Worm (Caenorhabditis elegans) whole organism, L4 larva: ENCODE results near the gene clh-6.

ENCODE experiments used
- F26F4.8 ChIP-seq: fragments of 200-800 bp; sonication (Bioruptor generic); conservative IDR thresholded peaks from 2 replicates; pipeline ENCODE4 v1.3.6; 2022; ENCODE audit warnings: missing genetic modification characterization, missing compliant biosample characterization
- F49E8.2 ChIP-seq: sonication (generic microtip); optimal IDR thresholded peaks from 2 replicates; lab custom pipeline; 2016; ENCODE audit warnings: missing compliant biosample characterization, mild to moderate bottlenecking, missing genetic modification characterization, borderline replicate concordance
- T26A8.4 ChIP-seq: fragments of 200-800 bp; sonication (Bioruptor generic); IDR thresholded peaks from 2 replicates; pipeline ENCODE4 v1.3.6; 2022; ENCODE audit warnings: missing genetic modification characterization, missing compliant biosample characterization
- Y105C5A.15 ChIP-seq: fragments of 200-800 bp; sonication (Bioruptor generic); IDR thresholded peaks from 2 replicates; pipeline ENCODE4 v1.3.6; 2022; ENCODE audit warnings: missing genetic modification characterization, missing compliant biosample characterization
- Y48G9A.11 ChIP-seq: fragments of 200-800 bp; sonication (Bioruptor generic); IDR thresholded peaks from 2 replicates; pipeline ENCODE4 v1.3.6; 2022; ENCODE audit warnings: missing genetic modification reagents, missing genetic modification characterization, missing compliant biosample characterization
- Y5F2A.4 ChIP-seq: fragments of 200-800 bp; sonication (Bioruptor generic); optimal IDR thresholded peaks from 2 replicates; lab custom pipeline; 2018; ENCODE audit warnings: mild to moderate bottlenecking, missing genetic modification characterization, missing compliant biosample characterization
- ZK546.5 ChIP-seq, 2 experiments: sonication (generic microtip); optimal IDR thresholded peaks; 2 replicates each; lab custom pipeline; 2017; ENCODE audit warnings: missing biosample characterization in 2 of 2, missing genetic modification characterization in 2 of 2
- aha-1 ChIP-seq: fragments of 150-350 bp; peaks from one replicate; lab custom pipeline; 2014; ENCODE audit warnings: missing biosample characterization, missing genetic modification characterization
- ceh-20 ChIP-seq: fragments of 200-800 bp; sonication (Bioruptor generic); IDR thresholded peaks from 2 replicates; pipeline ENCODE4 v1.3.6; 2022; ENCODE audit warnings: missing genetic modification reagents, missing genetic modification characterization, missing compliant biosample characterization
- ceh-32 ChIP-seq: sonication (generic microtip); optimal IDR thresholded peaks from 2 replicates; lab custom pipeline; 2016; ENCODE audit warnings: mild to moderate bottlenecking, missing genetic modification characterization, missing compliant biosample characterization; ENCODE audit not compliant: poor library complexity
- ceh-82 ChIP-seq: sonication (generic microtip); optimal IDR thresholded peaks from 2 replicates; lab custom pipeline; 2017; ENCODE audit warnings: missing biosample characterization, missing genetic modification characterization
- ctbp-1 ChIP-seq: fragments of 200-800 bp; sonication (Bioruptor generic); IDR thresholded peaks from 2 replicates; pipeline ENCODE4 v1.3.6; 2022; ENCODE audit warnings: missing genetic modification reagents, missing genetic modification characterization, missing compliant biosample characterization
- daf-12 ChIP-seq: fragments of 150-350 bp; optimal IDR thresholded peaks from 2 replicates; lab custom pipeline; 2014; ENCODE audit warnings: missing biosample characterization, missing genetic modification reagents, missing genetic modification characterization
- daf-16 ChIP-seq, 3 experiments: sonication (generic microtip); optimal IDR thresholded peaks; 2 replicates each; lab custom pipeline; 2016 to 2017; ENCODE audit warnings: missing genetic modification characterization in 3 of 3, missing genetic modification reagents in 3 of 3, mild to moderate bottlenecking in 2 of 3, missing compliant biosample characterization in 2 of 3, missing biosample characterization in 1 of 3, moderate library complexity in 1 of 3
- daf-19 ChIP-seq: fragments of 200-800 bp; sonication (Bioruptor generic); conservative IDR thresholded peaks from 2 replicates; pipeline ENCODE4 v1.3.6; 2022; ENCODE audit warnings: missing genetic modification characterization, missing compliant biosample characterization
- daf-8 ChIP-seq: fragments of 200-800 bp; sonication (Bioruptor generic); IDR thresholded peaks from 2 replicates; pipeline ENCODE4 v1.3.6; 2022; ENCODE audit warnings: missing genetic modification characterization, missing compliant biosample characterization
- dmd-6 ChIP-seq: fragments of 200-800 bp; sonication (Bioruptor generic); IDR thresholded peaks from 2 replicates; pipeline ENCODE4 v1.3.6; 2022; ENCODE audit warnings: missing genetic modification reagents, missing genetic modification characterization, missing compliant biosample characterization
- dmd-9 ChIP-seq: fragments of 200-800 bp; sonication (Bioruptor generic); IDR thresholded peaks from 2 replicates; pipeline ENCODE4 v1.3.6; 2022; ENCODE audit warnings: missing genetic modification reagents, missing genetic modification characterization, missing compliant biosample characterization
- duxl-1 ChIP-seq: sonication (generic microtip); optimal IDR thresholded peaks from 2 replicates; lab custom pipeline; 2016; ENCODE audit warnings: mild to moderate bottlenecking, missing genetic modification characterization, moderate library complexity, missing compliant biosample characterization; ENCODE audit not compliant: poor library complexity
- dve-1 ChIP-seq: sonication (generic microtip); optimal IDR thresholded peaks from 2 replicates; lab custom pipeline; 2017; ENCODE audit warnings: antibody characterized with exemption, mild to moderate bottlenecking, missing genetic modification characterization, missing compliant biosample characterization; ENCODE audit not compliant: insufficient read depth
- egl-27 ChIP-seq: sonication (generic microtip); optimal IDR thresholded peaks from 3 replicates; lab custom pipeline; 2017; ENCODE audit warnings: missing biosample characterization, missing genetic modification reagents, missing genetic modification characterization
- hlh-11 ChIP-seq: fragments of 200-800 bp; sonication (Bioruptor generic); optimal IDR thresholded peaks from 2 replicates; lab custom pipeline; 2018; ENCODE audit warnings: mild to moderate bottlenecking, missing genetic modification characterization, missing compliant biosample characterization
- hlh-30 ChIP-seq: sonication (generic microtip); optimal IDR thresholded peaks from 2 replicates; lab custom pipeline; 2017; ENCODE audit warnings: antibody characterized with exemption, mild to moderate bottlenecking, missing genetic modification characterization, missing compliant biosample characterization; ENCODE audit not compliant: insufficient read depth
- lim-7 ChIP-seq: fragments of 200-800 bp; sonication (Bioruptor generic); IDR thresholded peaks from 2 replicates; pipeline ENCODE4 v1.3.6; 2022; ENCODE audit warnings: missing genetic modification characterization, missing compliant biosample characterization
- lin-1 ChIP-seq: fragments of 200-800 bp; sonication (Bioruptor generic); IDR thresholded peaks from 2 replicates; pipeline ENCODE4 v1.3.6; 2022; ENCODE audit warnings: missing genetic modification reagents, missing genetic modification characterization, missing compliant biosample characterization
- lin-15B ChIP-seq: fragments of 150-350 bp; sonication (generic microtip); optimal IDR thresholded peaks from 3 replicates; lab custom pipeline; 2014; ENCODE audit warnings: missing biosample characterization, missing genetic modification characterization
- lin-38 ChIP-seq: fragments of 200-800 bp; sonication (Bioruptor generic); IDR thresholded peaks from 2 replicates; pipeline ENCODE4 v1.3.6; 2022; ENCODE audit warnings: missing genetic modification reagents, missing genetic modification characterization, missing compliant biosample characterization
- madf-5 ChIP-seq, 2 experiments: fragments of 200-800 bp; sonication (Bioruptor generic); IDR thresholded peaks; 2 replicates each; pipeline ENCODE4 v1.3.6; 2022; ENCODE audit warnings: missing compliant biosample characterization in 2 of 2, missing genetic modification characterization in 2 of 2
- madf-9 ChIP-seq: fragments of 200-800 bp; sonication (Bioruptor generic); conservative IDR thresholded peaks from 2 replicates; pipeline ENCODE4 v1.3.6; 2022; ENCODE audit warnings: missing genetic modification reagents, missing genetic modification characterization, missing compliant biosample characterization
- mdl-1 ChIP-seq, 2 experiments: fragments of 150-350 bp in 1 of 2; sonication (generic microtip) in 1 of 2; optimal IDR thresholded peaks; 2 replicates each; lab custom pipeline; 2014 to 2017; ENCODE audit warnings: missing biosample characterization in 2 of 2, missing genetic modification characterization in 2 of 2
- mxl-2 ChIP-seq: fragments of 200-800 bp; sonication (Bioruptor generic); conservative IDR thresholded peaks from 2 replicates; pipeline ENCODE4 v1.3.6; 2022; ENCODE audit warnings: missing genetic modification reagents, missing genetic modification characterization, missing compliant biosample characterization
- nhr-102 ChIP-seq: sonication (generic microtip); optimal IDR thresholded peaks from 2 replicates; lab custom pipeline; 2016; ENCODE audit warnings: mild to moderate bottlenecking, missing genetic modification characterization, moderate library complexity, missing compliant biosample characterization
- nhr-25 ChIP-seq: sonication (generic microtip); optimal IDR thresholded peaks from 2 replicates; lab custom pipeline; 2017; ENCODE audit warnings: missing genetic modification characterization, mild to moderate bottlenecking, missing compliant biosample characterization, antibody characterized with exemption, moderate library complexity, borderline replicate concordance; ENCODE audit not compliant: insufficient read depth
- nhr-28 ChIP-seq: fragments of 150-350 bp; optimal IDR thresholded peaks from 2 replicates; lab custom pipeline; 2014; ENCODE audit warnings: missing biosample characterization, missing genetic modification characterization
- nhr-41 ChIP-seq: fragments of 200-800 bp; sonication (Bioruptor generic); IDR thresholded peaks from 2 replicates; pipeline ENCODE4 v1.3.6; 2022; ENCODE audit warnings: missing genetic modification reagents, missing genetic modification characterization, missing compliant biosample characterization
- nhr-48 ChIP-seq: sonication (generic microtip); optimal IDR thresholded peaks from 2 replicates; lab custom pipeline; 2016; ENCODE audit warnings: mild to moderate bottlenecking, missing genetic modification characterization, missing compliant biosample characterization
- nhr-77 ChIP-seq: fragments of 150-350 bp; optimal IDR thresholded peaks from 2 replicates; lab custom pipeline; 2014; ENCODE audit warnings: missing biosample characterization, missing genetic modification characterization
- pqm-1 ChIP-seq: sonication (generic microtip); optimal IDR thresholded peaks from 2 replicates; lab custom pipeline; 2017; ENCODE audit warnings: missing biosample characterization, missing genetic modification characterization
- saeg-2 ChIP-seq: fragments of 200-800 bp; sonication (Bioruptor generic); IDR thresholded peaks from 2 replicates; pipeline ENCODE4 v1.3.6; 2022; ENCODE audit warnings: missing genetic modification reagents, missing genetic modification characterization, missing compliant biosample characterization
- skn-1 ChIP-seq: fragments of 150-350 bp; optimal IDR thresholded peaks from 2 replicates; lab custom pipeline; 2014; ENCODE audit warnings: missing biosample characterization, missing genetic modification characterization
- snpc-1.2 ChIP-seq: fragments of 200-800 bp; sonication (Bioruptor generic); IDR thresholded peaks from 2 replicates; pipeline ENCODE4 v1.3.6; 2022; ENCODE audit warnings: missing genetic modification reagents, missing genetic modification characterization, missing compliant biosample characterization
- tra-1 ChIP-seq: fragments of 200-800 bp; sonication (Bioruptor generic); IDR thresholded peaks from 2 replicates; pipeline ENCODE4 v1.3.6; 2022; ENCODE audit warnings: missing genetic modification reagents, missing genetic modification characterization, missing compliant biosample characterization
- unc-130 ChIP-seq: sonication (generic microtip); optimal IDR thresholded peaks from 2 replicates; lab custom pipeline; 2016; ENCODE audit warnings: missing genetic modification reagents, missing genetic modification characterization, missing compliant biosample characterization
- unc-62 ChIP-seq, 3 experiments: fragments of 150-350 bp in 1 of 3; sonication (generic microtip); optimal IDR thresholded peaks in 2 of 3; peaks in 1 of 3; 1 replicate in 1 of 3; 2 replicates in 2 of 3; lab custom pipeline; 2014 to 2017; ENCODE audit warnings: missing biosample characterization in 3 of 3, missing genetic modification characterization in 3 of 3, missing genetic modification reagents in 3 of 3, missing genotype in 1 of 3
- vab-7 ChIP-seq: fragments of 200-800 bp; sonication (Bioruptor generic); IDR thresholded peaks from 2 replicates; pipeline ENCODE4 v1.3.6; 2022; ENCODE audit warnings: missing genetic modification reagents, missing genetic modification characterization, missing compliant biosample characterization
- zfp-2 ChIP-seq: sonication (generic microtip); optimal IDR thresholded peaks from 2 replicates; lab custom pipeline; 2016; ENCODE audit warnings: mild to moderate bottlenecking, missing genetic modification characterization, missing compliant biosample characterization

clh-6 gene

ce11 chrV:12075983-12076382, 12.8 kb upstream of the clh-6 start:
- TF ChIP-seq pqm-1 (tag; lab: Kevin White, UChicago): peak; percentile 60
- TF ChIP-seq nhr-41: no peak
- no peak for TF ChIP-seq daf-12 (tag; lab: Kevin White, UChicago)
- TF ChIP-seq daf-16 (GFP tag; optimal IDR thresholded peaks at IDR 0.05; lab: Kevin White, UChicago): no peak
- TF ChIP-seq daf-16 (tag; optimal IDR thresholded peaks at IDR 0.05; lab: Kevin White, UChicago): peak; percentile 73
- TF ChIP-seq saeg-2: no peak
- TF ChIP-seq nhr-28 (tag; lab: Kevin White, UChicago): peak; percentile 67
- TF ChIP-seq ZK546.5 (tag; optimal IDR thresholded peaks at IDR 0.05; lab: Kevin White, UChicago): no peak
- TF ChIP-seq lin-1 (GFP tag; lab: Robert Waterston, UW): no peak
- peak; percentile 41 for TF ChIP-seq nhr-77 (tag; lab: Kevin White, UChicago)
- TF ChIP-seq dmd-6 (GFP tag; lab: Robert Waterston, UW): peak; percentile 51
- no peak for TF ChIP-seq ceh-32
- TF ChIP-seq dve-1: peak; percentile 26

ce11 chrV:12074886-12075285, 11.7 kb upstream of the clh-6 start, which contains the start of gene R07B7.6:
Gene R07B7.6 (minus strand): TSS chrV:12074986.
- TF ChIP-seq ceh-82: no peak

ce11 chrV:12071483-12071882, 8.3 kb upstream of the clh-6 start:
- no peak for TF ChIP-seq mxl-2 (GFP tag; lab: Robert Waterston, UW)
- no peak for TF ChIP-seq unc-130 (GFP tag; lab: Kevin White, UChicago)
- no peak for TF ChIP-seq daf-19 (GFP tag; lab: Robert Waterston, UW)
- no peak for TF ChIP-seq Y48G9A.11 (GFP tag; lab: Robert Waterston, UW)
- TF ChIP-seq nhr-25 (tag; lab: Kevin White, UChicago): peak; percentile 65
- TF ChIP-seq F49E8.2: no peak
- TF ChIP-seq tra-1: no peak
- TF ChIP-seq egl-27 (tag; lab: Kevin White, UChicago): no peak
- TF ChIP-seq T26A8.4 (GFP tag; lab: Robert Waterston, UW): no peak
- TF ChIP-seq dmd-6 (GFP tag; lab: Robert Waterston, UW): peak; percentile 32; the same call in 1 of the 2 replicates
- TF ChIP-seq ctbp-1 (GFP tag; lab: Robert Waterston, UW): no peak
- no peak for TF ChIP-seq lin-38 (GFP tag; lab: Robert Waterston, UW)
- TF ChIP-seq nhr-48 (tag; lab: Kevin White, UChicago): no peak
- TF ChIP-seq vab-7 (GFP tag; lab: Robert Waterston, UW): no peak
- TF ChIP-seq nhr-41: no peak
- no peak for TF ChIP-seq zfp-2 (tag; lab: Kevin White, UChicago)
- no peak for TF ChIP-seq ceh-20 (GFP tag; lab: Robert Waterston, UW)
- no peak for TF ChIP-seq madf-5 (GFP tag; IDR thresholded peaks at IDR 0.05; lab: Robert Waterston, UW)
- no peak for TF ChIP-seq daf-8 (GFP tag; lab: Robert Waterston, UW)
- peak; percentile 46 for TF ChIP-seq aha-1 (tag; lab: Kevin White, UChicago)
- no peak for TF ChIP-seq F26F4.8 (GFP tag; lab: Robert Waterston, UW)
- TF ChIP-seq duxl-1 (tag; lab: Kevin White, UChicago): no peak
- TF ChIP-seq lim-7 (GFP tag; lab: Robert Waterston, UW): no peak
- no peak for TF ChIP-seq snpc-1.2 (GFP tag; lab: Robert Waterston, UW)
- TF ChIP-seq Y5F2A.4 (GFP tag; lab: Kevin White, UChicago): no peak
- TF ChIP-seq skn-1 (tag; lab: Kevin White, UChicago): no peak
- TF ChIP-seq saeg-2: no peak
- TF ChIP-seq mdl-1 (tag; optimal IDR thresholded peaks at IDR 0.05; lab: Kevin White, UChicago): peak; percentile 14 to 70
- TF ChIP-seq hlh-30 (tag; lab: Kevin White, UChicago): peak; percentile 81
- TF ChIP-seq dve-1: no peak
- no peak for TF ChIP-seq madf-9 (GFP tag; lab: Robert Waterston, UW)
- no peak for TF ChIP-seq dmd-9 (GFP tag; lab: Robert Waterston, UW)
- TF ChIP-seq Y105C5A.15 (GFP tag; lab: Robert Waterston, UW): no peak
- no peak for TF ChIP-seq lin-15B (tag; lab: Kevin White, UChicago)
- peak in 1 of 2 experiments; percentile 3 for TF ChIP-seq unc-62 (GFP tag; optimal IDR thresholded peaks at IDR 0.05 in 1 of 2; lab: Kevin White, UChicago)
- no peak for TF ChIP-seq unc-62 (tag; optimal IDR thresholded peaks at IDR 0.05; lab: Kevin White, UChicago)
- TF ChIP-seq hlh-11 (tag; lab: Kevin White, UChicago): peak; percentile 45
- no peak for TF ChIP-seq nhr-102 (tag; lab: Kevin White, UChicago)
